Worm (Caenorhabditis elegans) whole organism, young adult: ENCODE results near the gene C39B5.10.

Experiments used
- F39B2.1 ChIP-seq: fragments of 200-800 bp; sonication (Bioruptor generic); IDR thresholded peaks from 2 replicates; pipeline ENCODE4 v1.3.6; 2022; ENCODE audit warnings: missing genetic modification reagents, missing genetic modification characterization, missing compliant biosample characterization
- hrde-1 ChIP-seq: sonication (generic microtip); optimal IDR thresholded peaks from 2 replicates; lab custom pipeline; 2016; ENCODE audit warnings: missing genetic modification characterization, mild to moderate bottlenecking, missing compliant biosample characterization, moderate library complexity, missing genotype, missing genetic modification reagents, borderline replicate concordance
- madf-10 ChIP-seq: sonication (generic microtip); optimal IDR thresholded peaks from 2 replicates; lab custom pipeline; 2016; ENCODE audit warnings: mild to moderate bottlenecking, missing genetic modification characterization, missing compliant biosample characterization

DNA sequence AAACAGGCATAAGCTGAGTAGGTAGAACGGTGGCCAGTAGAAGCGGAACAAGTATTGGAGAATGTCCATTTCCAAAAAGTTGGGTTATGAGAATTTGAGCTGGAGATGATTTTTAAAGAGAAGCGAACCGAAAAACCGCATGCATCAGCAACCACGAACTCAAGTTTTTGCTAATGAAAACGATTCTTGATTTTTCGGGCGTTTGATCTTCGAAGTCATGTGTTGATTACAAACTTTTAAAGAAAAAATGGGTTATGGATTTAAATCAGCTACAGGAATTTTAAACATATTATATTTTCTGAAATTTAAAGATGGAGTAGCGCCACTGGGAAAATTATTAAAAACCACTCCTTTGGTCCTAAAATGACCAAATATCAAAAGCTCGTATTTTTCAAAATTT is 15.5 kb downstream of the C39B5.10 start, which contains the start of gene srd-65:
- TF ChIP-seq madf-10 (no peak), F39B2.1 (GFP tag; lab: Robert Waterston, UW) (no peak), hrde-1 (tag; lab: Kevin White, UChicago) (no peak)
